Worm (Caenorhabditis elegans): ENCODE data around the gene T05C12.11.

ce11 chrII:8205612-8206011 lies 35.3 kb upstream of the T05C12.11 start:
- no peak for TF ChIP-seq athp-1 (tag; optimal IDR thresholded peaks at IDR 0.05)
- no peak for TF ChIP-seq ztf-26 (tag; optimal IDR thresholded peaks at IDR 0.05)
- TF ChIP-seq ekl-4 (GFP tag; IDR thresholded peaks at IDR 0.05): no peak
- no peak for TF ChIP-seq unc-62 (GFP tag; optimal IDR thresholded peaks at IDR 0.05)
- no peak for TF ChIP-seq dpl-1 (GFP tag; optimal IDR thresholded peaks at IDR 0.05)
